Fruit fly (Drosophila melanogaster): Measurements from ENCODE around the gene CG32432.

Gene CG32432

DNA sequence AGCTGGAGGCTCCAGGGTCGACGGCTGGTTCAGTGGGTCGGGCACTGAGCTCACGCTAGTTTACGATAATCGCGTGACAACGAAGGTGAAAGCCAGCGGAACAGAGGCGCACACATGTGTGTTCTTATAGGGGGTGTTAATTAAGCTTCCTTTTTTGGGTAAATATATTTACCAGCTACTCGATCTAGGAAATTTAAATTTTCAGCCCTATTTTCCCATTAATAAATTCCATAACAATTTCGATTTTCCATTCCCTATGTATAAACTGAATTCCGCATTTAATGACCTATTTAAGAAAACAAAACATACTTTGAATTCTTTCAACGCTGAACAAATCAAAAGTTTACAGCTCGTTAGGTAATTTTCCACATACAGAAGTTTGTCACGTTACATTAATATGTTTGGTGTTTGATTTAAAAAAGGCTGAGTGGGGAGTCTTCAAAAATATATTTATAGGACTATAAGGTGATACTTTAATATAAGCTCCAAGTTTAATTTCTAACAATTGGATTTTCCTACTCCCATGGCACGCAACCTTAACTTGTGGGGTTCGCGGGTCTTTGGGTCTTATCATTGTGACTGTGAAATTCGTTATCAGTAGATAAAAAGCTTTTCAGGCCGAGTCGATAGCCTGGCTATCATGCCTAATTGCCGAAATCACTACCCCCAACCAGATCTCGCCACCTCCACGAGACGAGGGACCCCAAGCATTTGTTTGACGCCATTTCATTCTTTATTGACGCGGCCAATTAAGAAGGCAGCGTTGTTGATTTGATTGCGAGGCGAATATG, 47.8 kb downstream of the CG32432 start, which contains the start of gene CG13255:
Gene CG13255 (plus strand): TSS at position 449 of the 791 bp plus-strand sequence.
- TF ChIP-seq ttk (optimal IDR thresholded peaks at IDR 0.05): no peak
- TF ChIP-seq Myc (optimal IDR thresholded peaks at IDR 0.05): no peak
- TF ChIP-seq Sin3A (optimal IDR thresholded peaks at IDR 0.05): no peak
- TF ChIP-seq psq (optimal IDR thresholded peaks at IDR 0.05): no peak
- TF ChIP-seq h (optimal IDR thresholded peaks at IDR 0.05): no peak
- TF ChIP-seq insv (optimal IDR thresholded peaks at IDR 0.05): no peak

DNA sequence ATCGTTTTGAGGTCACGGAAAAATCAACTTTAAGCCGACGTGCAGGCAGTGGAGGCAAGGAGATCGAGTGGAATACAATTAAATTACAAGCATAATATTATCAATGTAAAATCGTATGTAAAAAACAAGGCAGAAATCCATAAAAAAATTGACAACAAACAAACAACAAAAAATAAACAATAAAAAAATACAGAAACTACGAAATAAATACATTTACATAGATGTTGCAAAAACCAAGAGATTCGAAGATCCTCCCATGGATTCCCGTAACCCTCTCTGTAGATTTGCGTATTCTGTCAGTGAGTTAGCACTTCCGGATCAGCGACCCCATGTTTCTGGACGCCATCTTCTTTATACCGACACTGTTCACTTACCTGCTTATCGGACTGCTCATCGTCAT, 49.1 kb downstream of the CG32432 start, which contains the start of gene CG3288:
Gene CG3288 (plus strand): TSS at position 301 of the 400 bp plus-strand sequence.
- no peak for TF ChIP-seq Myc (optimal IDR thresholded peaks at IDR 0.05)
- TF ChIP-seq insv (optimal IDR thresholded peaks at IDR 0.05): no peak
- TF ChIP-seq Sin3A (optimal IDR thresholded peaks at IDR 0.05): no peak
- TF ChIP-seq h (optimal IDR thresholded peaks at IDR 0.05): no peak
- TF ChIP-seq ttk (optimal IDR thresholded peaks at IDR 0.05): no peak
- TF ChIP-seq psq (optimal IDR thresholded peaks at IDR 0.05): no peak

- TF ChIP-seq h (optimal IDR thresholded peaks at IDR 0.05) (no peak), psq (optimal IDR thresholded peaks at IDR 0.05) (no peak), Myc (optimal IDR thresholded peaks at IDR 0.05) (no peak), insv (optimal IDR thresholded peaks at IDR 0.05) (no peak), Sin3A (optimal IDR thresholded peaks at IDR 0.05) (no peak), ttk (optimal IDR thresholded peaks at IDR 0.05) (no peak)
Observed at dm6 chr3L:20834150-20834549, 50.8 kb downstream of the CG32432 start.

DNA sequence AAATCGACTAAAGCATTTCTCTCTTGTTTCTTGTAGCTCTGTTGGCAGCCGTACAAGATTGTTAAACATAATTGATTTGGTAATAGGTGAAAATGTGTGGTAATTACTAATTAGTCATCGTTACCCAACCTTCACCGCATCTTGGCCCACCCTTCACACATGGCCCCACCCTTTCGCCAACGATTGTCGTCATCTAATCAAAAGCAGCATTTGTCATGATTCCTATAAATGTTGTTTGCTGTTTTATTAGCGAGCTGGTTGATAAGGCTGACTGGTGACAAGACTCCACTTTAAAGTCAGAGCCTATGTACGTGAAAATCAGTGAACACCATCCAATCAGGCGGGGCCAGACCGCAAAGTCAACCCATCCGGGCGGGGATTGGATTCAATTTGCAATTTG, 54.6 kb downstream of the CG32432 start:
- TF ChIP-seq Sin3A (optimal IDR thresholded peaks at IDR 0.05) (no peak), insv (optimal IDR thresholded peaks at IDR 0.05) (no peak), ttk (optimal IDR thresholded peaks at IDR 0.05) (no peak), h (optimal IDR thresholded peaks at IDR 0.05) (no peak)

DNA sequence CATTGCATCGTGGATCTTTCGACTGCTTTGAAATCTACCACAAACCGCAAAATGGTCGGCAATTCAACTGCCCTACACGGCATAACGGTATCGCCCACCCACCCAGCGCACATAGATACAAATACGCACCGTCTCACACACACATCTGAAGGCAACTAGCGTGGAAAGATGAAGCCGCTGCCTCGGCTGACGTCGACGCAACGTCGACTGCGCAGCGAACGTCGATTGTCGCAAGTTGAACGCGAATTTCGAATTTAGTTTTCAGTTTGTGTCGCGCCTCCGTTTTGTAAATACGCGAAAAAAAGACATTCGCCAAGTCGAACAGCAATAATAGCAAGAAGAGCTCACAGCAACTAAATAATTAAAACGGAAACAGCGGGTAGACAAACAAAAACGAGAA, 57.0 kb downstream of the CG32432 start:
- TF ChIP-seq insv (optimal IDR thresholded peaks at IDR 0.05): no peak
- TF ChIP-seq psq (optimal IDR thresholded peaks at IDR 0.05): no peak
- TF ChIP-seq Myc (optimal IDR thresholded peaks at IDR 0.05): no peak
- no peak for TF ChIP-seq Sin3A (optimal IDR thresholded peaks at IDR 0.05)

- TF ChIP-seq h (optimal IDR thresholded peaks at IDR 0.05) (no peak), Sin3A (optimal IDR thresholded peaks at IDR 0.05) (no peak), insv (optimal IDR thresholded peaks at IDR 0.05) (no peak), Myc (optimal IDR thresholded peaks at IDR 0.05) (no peak)
Observed at dm6 chr3L:20826950-20827910, 57.8 kb downstream of the CG32432 start.

- TF ChIP-seq Myc (optimal IDR thresholded peaks at IDR 0.05): no peak
- TF ChIP-seq h (optimal IDR thresholded peaks at IDR 0.05): no peak
- no peak for TF ChIP-seq ttk (optimal IDR thresholded peaks at IDR 0.05)
- no peak for TF ChIP-seq Sin3A (optimal IDR thresholded peaks at IDR 0.05)
- no peak for TF ChIP-seq psq (optimal IDR thresholded peaks at IDR 0.05)
- no peak for TF ChIP-seq insv (optimal IDR thresholded peaks at IDR 0.05)
Observed at dm6 chr3L:20823206-20823803, 61.7 kb downstream of the CG32432 start.

dm6 chr3L:20817927-20818326, 67.1 kb downstream of the CG32432 start, which contains the start of gene Mst77F:
Gene Mst77F (minus strand): TSS chr3L:20818027.
- TF ChIP-seq psq (optimal IDR thresholded peaks at IDR 0.05) (no peak), Myc (optimal IDR thresholded peaks at IDR 0.05) (no peak), Sin3A (optimal IDR thresholded peaks at IDR 0.05) (no peak), h (optimal IDR thresholded peaks at IDR 0.05) (no peak), insv (optimal IDR thresholded peaks at IDR 0.05) (no peak), ttk (optimal IDR thresholded peaks at IDR 0.05) (no peak)

dm6 chr3L:20815666-20816375, 69.2 kb downstream of the CG32432 start, which contains the start of the genes CG3618 and Pka-R1:
Gene CG3618 (minus strand): TSS chr3L:20816075.
Gene Pka-R1 (plus strand): TSS chr3L:20816118.
- no peak for TF ChIP-seq insv (optimal IDR thresholded peaks at IDR 0.05)
- no peak for TF ChIP-seq ttk (optimal IDR thresholded peaks at IDR 0.05)
- no peak for TF ChIP-seq Myc (optimal IDR thresholded peaks at IDR 0.05)
- no peak for TF ChIP-seq psq (optimal IDR thresholded peaks at IDR 0.05)
- TF ChIP-seq Sin3A (optimal IDR thresholded peaks at IDR 0.05): no peak

DNA sequence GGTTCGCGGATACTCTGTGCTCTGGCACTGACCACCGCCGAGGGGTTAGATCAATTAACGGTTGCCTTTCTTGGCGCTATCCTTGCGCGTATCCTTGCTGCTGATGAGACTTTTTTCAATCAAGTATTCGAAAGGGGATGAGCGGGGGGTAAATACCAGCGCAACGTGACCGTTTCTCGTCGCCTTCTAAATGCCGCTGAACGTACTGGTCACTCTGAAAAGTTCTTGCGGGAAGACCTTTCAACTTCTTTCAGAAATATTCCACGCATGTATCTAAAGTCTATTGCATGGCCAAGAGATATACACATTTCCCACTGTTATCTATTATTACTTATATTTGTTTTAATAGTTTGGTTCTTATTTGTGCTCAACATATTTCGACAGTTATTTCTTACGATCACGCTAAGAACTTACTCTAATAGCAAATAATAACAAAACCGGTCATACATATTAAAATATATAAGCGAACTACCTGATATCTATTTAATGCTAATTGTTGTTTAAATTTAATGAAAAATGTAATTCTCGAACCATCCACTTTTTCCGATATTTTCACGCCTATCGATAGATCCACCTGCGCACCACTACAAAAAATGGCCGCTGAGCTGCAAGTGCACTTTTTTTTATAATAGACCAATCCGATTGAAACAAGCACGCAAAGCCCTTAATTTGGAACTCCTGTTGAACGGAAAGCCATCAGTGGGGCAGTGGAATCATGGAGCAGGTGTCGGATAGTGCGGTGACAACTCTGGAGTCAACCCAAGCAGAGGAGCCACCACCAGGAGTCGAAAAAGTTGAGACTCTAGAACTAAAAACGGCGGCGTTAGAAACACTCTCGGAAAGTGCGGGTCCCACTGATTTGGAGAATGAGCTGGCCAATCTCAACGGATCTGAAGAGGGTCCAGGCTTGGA, 75.6 kb downstream of the CG32432 start, which contains the start of the genes CG3634 and HIPP1:
Gene CG3634 (minus strand): TSS at position 185 of the 912 bp plus-strand sequence.
Gene HIPP1 (plus strand): TSS at position 582 of the 912 bp plus-strand sequence.
- no peak for TF ChIP-seq psq (optimal IDR thresholded peaks at IDR 0.05)
- TF ChIP-seq insv (optimal IDR thresholded peaks at IDR 0.05): no peak
- TF ChIP-seq ttk (optimal IDR thresholded peaks at IDR 0.05): no peak
- TF ChIP-seq Sin3A (optimal IDR thresholded peaks at IDR 0.05): no peak
- TF ChIP-seq Myc (optimal IDR thresholded peaks at IDR 0.05): no peak
- TF ChIP-seq h (optimal IDR thresholded peaks at IDR 0.05): no peak
